Fruit fly (Drosophila melanogaster): ENCODE measurements around the gene CG31784.

Gene CG31784

dm6 chr2L:17130795-17131194, 5.0 kb upstream of the CG31784 start, which contains the start of the genes CG34106 and beat-IIIa:
Gene CG34106, plus strand, starts transcription at chr2L:17131024.
Gene beat-IIIa, plus strand, starts transcription at chr2L:17131024.
- TF ChIP-seq CG6854 (GFP tag; optimal IDR thresholded peaks at IDR 0.05) (no peak), HLH4C (GFP tag; IDR thresholded peaks at IDR 0.05; ENCODE audit: partially characterized antibody) (0 out of 3 replicates have a peak, but pooled peaks have one; percentile 18), CG15601 (tag; optimal IDR thresholded peaks at IDR 0.05) (no peak), ci (GFP tag; IDR thresholded peaks at IDR 0.05) (no peak), kni (GFP tag; optimal IDR thresholded peaks at IDR 0.05) (no peak), CG34422 (GFP tag; IDR thresholded peaks at IDR 0.05) (no peak), CG13775 (GFP tag; optimal IDR thresholded peaks at IDR 0.05) (no peak), pfk (GFP tag; optimal IDR thresholded peaks at IDR 0.05) (peak; percentile 80), CG11696 (GFP tag; IDR thresholded peaks at IDR 0.05) (no peak), CG30431 (GFP tag; optimal IDR thresholded peaks at IDR 0.05) (no peak), Oaz (GFP tag; IDR thresholded peaks at IDR 0.05) (no peak), gcm (GFP tag; optimal IDR thresholded peaks at IDR 0.05) (no peak), Sry-β (GFP tag; optimal IDR thresholded peaks at IDR 0.05) (no peak), Atf6 (GFP tag; IDR thresholded peaks at IDR 0.05) (no peak), cg (GFP tag; optimal IDR thresholded peaks at IDR 0.05) (no peak), bsh (GFP tag; optimal IDR thresholded peaks at IDR 0.05) (no peak), crc (GFP tag; optimal IDR thresholded peaks at IDR 0.05) (no peak), CG17612 (GFP tag; IDR thresholded peaks at IDR 0.05) (no peak), wor (GFP tag; IDR thresholded peaks at IDR 0.05) (no peak), ara (GFP tag; IDR thresholded peaks at IDR 0.05) (no peak), Hmr (GFP tag; optimal IDR thresholded peaks at IDR 0.05) (peak; percentile 5), CG11456 (GFP tag; IDR thresholded peaks at IDR 0.05) (peak; percentile 61; the same call in 1 of the 3 replicates), Adf1 (GFP tag; IDR thresholded peaks at IDR 0.05) (no peak), CG10274 (GFP tag; optimal IDR thresholded peaks at IDR 0.05) (no peak), nau (GFP tag; optimal IDR thresholded peaks at IDR 0.05) (no peak), CTCF (GFP tag; optimal IDR thresholded peaks at IDR 0.05) (peak; percentile 87), Hmx (GFP tag; optimal IDR thresholded peaks at IDR 0.05) (no peak), caup (GFP tag; optimal IDR thresholded peaks at IDR 0.05; ENCODE audit: severe bottlenecking) (no peak), CG3281 (GFP tag; optimal IDR thresholded peaks at IDR 0.05) (no peak), Trl (optimal IDR thresholded peaks at IDR 0.05) (peak; percentile 33 to 49), Trl (GFP tag; optimal IDR thresholded peaks at IDR 0.05) (no peak), amos (GFP tag; IDR thresholded peaks at IDR 0.05; ENCODE audit: partially characterized antibody) (peak; percentile 21; the same call in 1 of the 2 replicates), onecut (GFP tag; IDR thresholded peaks at IDR 0.05) (peak; percentile 9; the same call in 1 of the 2 replicates), Sox102F (GFP tag; optimal IDR thresholded peaks at IDR 0.05) (no peak), Poxn (GFP tag; IDR thresholded peaks at IDR 0.05) (no peak), pita (GFP tag; optimal IDR thresholded peaks at IDR 0.05) (no peak), CG7271 (tag; optimal IDR thresholded peaks at IDR 0.05) (no peak), Jarid2 (GFP tag; optimal IDR thresholded peaks at IDR 0.05) (peak; percentile 69), pros (GFP tag; optimal IDR thresholded peaks at IDR 0.05) (no peak), sqz (GFP tag; optimal IDR thresholded peaks at IDR 0.05) (no peak), abd-A (tag; optimal IDR thresholded peaks at IDR 0.05) (peak; percentile 30), fru (optimal IDR thresholded peaks at IDR 0.05) (no peak), CG10267 (tag; optimal IDR thresholded peaks at IDR 0.05) (no peak), CG4617 (GFP tag; optimal IDR thresholded peaks at IDR 0.05; ENCODE audit: borderline replicate concordance) (no peak), Bgb (GFP tag; IDR thresholded peaks at IDR 0.05; ENCODE audit: partially characterized antibody) (peak; percentile 15; the same call in 1 of the 2 replicates), CG1233 (GFP tag; optimal IDR thresholded peaks at IDR 0.05) (no peak), Deaf1 (tag; optimal IDR thresholded peaks at IDR 0.05) (peak; percentile 88), CG34224 (GFP tag; IDR thresholded peaks at IDR 0.05; ENCODE audit: partially characterized antibody) (no peak), D19A (tag; optimal IDR thresholded peaks at IDR 0.05) (no peak), CG17802 (tag; optimal IDR thresholded peaks at IDR 0.05) (no peak), usp (GFP tag; optimal IDR thresholded peaks at IDR 0.05) (no peak), ERR (GFP tag; optimal IDR thresholded peaks at IDR 0.05) (no peak)
